Fruit fly (Drosophila melanogaster) whole organism, pupa: Measurements from ENCODE around the gene Bdbt.

Experiments used
- CG12605 ChIP-seq: fragments of 200-800 bp; sonication (Bioruptor generic); IDR thresholded peaks from 2 replicates; pipeline ENCODE4 v1.3.6; 2022; ENCODE audit warnings: missing biosample characterization, missing genetic modification characterization
- CG13204 ChIP-seq: fragments of 200-800 bp; sonication (Bioruptor generic); optimal IDR thresholded peaks from 2 replicates; lab custom pipeline; 2018; ENCODE audit warnings: missing biosample characterization, mild to moderate bottlenecking, missing genetic modification characterization, moderate library complexity
- CG14655 ChIP-seq: fragments of 200-800 bp; sonication (Bioruptor generic); optimal IDR thresholded peaks from 3 replicates; lab custom pipeline; 2017; ENCODE audit warnings: mild to moderate bottlenecking, missing biosample characterization, missing genetic modification reagents, missing genetic modification characterization
- CG15710 ChIP-seq: fragments of 200-800 bp; sonication (Bioruptor generic); optimal IDR thresholded peaks from 2 replicates; lab custom pipeline; 2018; ENCODE audit warnings: missing biosample characterization, mild to moderate bottlenecking, missing genetic modification characterization, moderate library complexity
- CG17806 ChIP-seq: fragments of 200-800 bp; sonication (Bioruptor generic); optimal IDR thresholded peaks from 2 replicates; lab custom pipeline; 2018; ENCODE audit warnings: missing biosample characterization, mild to moderate bottlenecking, missing genetic modification characterization, moderate library complexity
- CG32121 ChIP-seq: fragments of 200-800 bp; sonication (Bioruptor generic); IDR thresholded peaks from 2 replicates; pipeline ENCODE4 v1.3.6; 2022; ENCODE audit warnings: missing biosample characterization, missing genetic modification characterization
- CG34367 ChIP-seq: fragments of 200-800 bp; sonication (Bioruptor generic); optimal IDR thresholded peaks from 2 replicates; lab custom pipeline; 2018; ENCODE audit warnings: missing biosample characterization, mild to moderate bottlenecking, missing genetic modification characterization
- CG8159 ChIP-seq: fragments of 200-800 bp; sonication (Bioruptor generic); optimal IDR thresholded peaks from 3 replicates; lab custom pipeline; 2018; ENCODE audit warnings: missing biosample characterization, mild to moderate bottlenecking, missing genetic modification characterization, moderate library complexity
- D1 ChIP-seq: fragments of 200-800 bp; sonication (Bioruptor generic); optimal IDR thresholded peaks from 2 replicates; lab custom pipeline; 2018; ENCODE audit warnings: missing biosample characterization, mild to moderate bottlenecking, missing genetic modification characterization, moderate library complexity
- Ets98B ChIP-seq: fragments of 200-800 bp; sonication (Bioruptor generic); IDR thresholded peaks from 2 replicates; pipeline ENCODE4 v1.3.6; 2022; ENCODE audit warnings: missing biosample characterization, missing genetic modification characterization
- gl ChIP-seq: fragments of 200-800 bp; sonication (Bioruptor generic); optimal IDR thresholded peaks from 2 replicates; lab custom pipeline; 2018; ENCODE audit warnings: missing biosample characterization, mild to moderate bottlenecking, missing genetic modification characterization

DNA sequence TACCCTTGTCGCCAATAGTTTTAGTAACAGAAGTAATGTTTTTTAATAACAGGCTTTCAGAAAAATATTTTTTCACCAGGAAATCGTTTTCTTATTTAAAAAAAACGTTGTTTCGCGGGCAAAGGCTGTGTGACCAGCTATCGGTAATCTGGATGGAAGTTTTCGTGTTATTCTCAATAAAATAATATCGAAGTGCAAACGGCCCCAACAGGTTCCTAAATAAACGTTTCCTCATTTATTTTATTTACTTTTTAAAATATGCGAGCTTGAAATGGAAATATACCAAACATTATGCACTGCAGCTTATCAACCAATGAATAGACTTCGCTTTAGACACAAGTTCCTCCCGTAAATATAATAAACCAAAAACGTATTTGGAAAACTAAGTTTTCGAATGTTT is 11.4 kb upstream of the Bdbt start, which contains the start of gene Ice2:
- no peak for TF ChIP-seq CG15710 (tag; lab: Kevin White, UChicago)
- no peak for TF ChIP-seq Ets98B (GFP tag; lab: Robert Waterston, UW)
- no peak for TF ChIP-seq CG17806
- no peak for TF ChIP-seq CG32121 (GFP tag; lab: Robert Waterston, UW)
- TF ChIP-seq CG14655 (GFP tag; lab: Kevin White, UChicago), result no peak
- no peak for TF ChIP-seq gl (tag; lab: Kevin White, UChicago)
- no peak for TF ChIP-seq CG13204
- TF ChIP-seq CG8159 (tag; lab: Kevin White, UChicago), result no peak
- no peak for TF ChIP-seq CG34367 (tag; lab: Kevin White, UChicago)
- TF ChIP-seq CG12605 (GFP tag; lab: Robert Waterston, UW), result no peak
- no peak for TF ChIP-seq D1 (tag; lab: Kevin White, UChicago)
